Fruit fly (Drosophila melanogaster) ovary, adult (tissue): ENCODE data around the gene CG31817.

Experiments
- CG17801 ChIP-seq: fragments of 200-800 bp; optimal IDR thresholded peaks from 2 replicates; lab custom pipeline; 2019; ENCODE audit warnings: missing biosample characterization, mild to moderate bottlenecking, missing genetic modification characterization, moderate library complexity; ENCODE audit not compliant: partially characterized antibody

Gene CG31817

dm6 chr2L:16284306-16285299 is 53.1 kb downstream of the CG31817 start:
- peak; percentile 76 for TF ChIP-seq CG17801 (GFP tag; lab: Kevin White, UChicago)

- no peak for TF ChIP-seq CG17801 (GFP tag; lab: Kevin White, UChicago)
Measured at dm6 chr2L:16282856-16283255, 54.8 kb downstream of the CG31817 start.

- no peak for TF ChIP-seq CG17801 (GFP tag; lab: Kevin White, UChicago)
Measured at dm6 chr2L:16282077-16282471, 55.6 kb downstream of the CG31817 start.

dm6 chr2L:16281419-16282076 is 56.1 kb downstream of the CG31817 start:
- no peak for TF ChIP-seq CG17801 (GFP tag; lab: Kevin White, UChicago)
